In the genomic region with DNA sequence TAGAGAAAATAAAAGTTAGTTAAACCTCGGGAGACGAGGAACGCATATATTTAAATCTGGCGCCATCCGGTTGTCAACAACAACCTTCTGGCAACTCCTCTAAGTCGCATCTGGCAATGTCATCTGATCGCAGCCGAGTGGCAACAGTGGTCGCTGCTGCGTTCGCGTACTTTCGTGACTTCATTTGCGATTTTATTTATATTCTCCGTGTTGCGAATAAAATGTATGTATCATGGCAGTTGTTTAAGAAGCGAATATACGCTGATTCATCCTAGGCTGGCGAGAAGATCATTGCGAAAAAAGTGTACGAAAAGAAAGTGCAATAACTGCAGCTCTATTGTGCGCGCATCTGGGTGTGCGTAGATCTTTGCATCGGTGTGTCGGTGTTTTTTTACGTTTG, we compare ENCODE assay signal across 1 fruit fly cellular context.
TF ChIP-seq lines count a peak whose summit lies in the region.

TSS of gene svr (plus strand) at position 121 of the 400 bp plus-strand sequence.

TF ChIP-seq in whole organism, embryonic, 481 proteins besides CTCF, POLR2A, EP300 and RAD21 (continued from another document and continues in another):
- no peak for TF ChIP-seq hkb (optimal IDR thresholded peaks at IDR 0.05; lab: Kevin White, UChicago)
- TF ChIP-seq hkb (GFP tag; IDR thresholded peaks at IDR 0.05; lab: Robert Waterston, UW): no peak
- no peak for TF ChIP-seq Neu2 (GFP tag; optimal IDR thresholded peaks at IDR 0.05; lab: Kevin White, UChicago; ENCODE audit: borderline replicate concordance)
- no peak for TF ChIP-seq gsb-n (tag; optimal IDR thresholded peaks at IDR 0.05; lab: Kevin White, UChicago)
- TF ChIP-seq CG34224 (GFP tag; IDR thresholded peaks at IDR 0.05; lab: Robert Waterston, UW; ENCODE audit: partially characterized antibody): no peak
- no peak for TF ChIP-seq hbn (GFP tag; IDR thresholded peaks at IDR 0.05; lab: Robert Waterston, UW; ENCODE audit: partially characterized antibody)
- TF ChIP-seq fu2 (GFP tag; optimal IDR thresholded peaks at IDR 0.05; lab: Kevin White, UChicago): no peak
- TF ChIP-seq CG4404 (GFP tag; IDR thresholded peaks at IDR 0.05; lab: Robert Waterston, UW): no peak
- TF ChIP-seq CG2129 (GFP tag; IDR thresholded peaks at IDR 0.05; lab: Robert Waterston, UW; ENCODE audit: partially characterized antibody): no peak
- TF ChIP-seq CG8924 (tag; optimal IDR thresholded peaks at IDR 0.05; lab: Kevin White, UChicago): no peak
- no peak for TF ChIP-seq CG8281 (tag; optimal IDR thresholded peaks at IDR 0.05; lab: Kevin White, UChicago)
- peak in 1 of 2 experiments; percentile 56 for TF ChIP-seq crp (GFP tag; optimal IDR thresholded peaks at IDR 0.05; lab: Kevin White, UChicago)
- TF ChIP-seq D19B (GFP tag; optimal IDR thresholded peaks at IDR 0.05; lab: Kevin White, UChicago): no peak
- no peak for TF ChIP-seq CG7839 (tag; optimal IDR thresholded peaks at IDR 0.05; lab: Kevin White, UChicago)
- TF ChIP-seq Camta (GFP tag; optimal IDR thresholded peaks at IDR 0.05; lab: Kevin White, UChicago): no peak
- no peak for TF ChIP-seq D (optimal IDR thresholded peaks at IDR 0.05; lab: Kevin White, UChicago)
- TF ChIP-seq D (GFP tag; optimal IDR thresholded peaks at IDR 0.05; lab: Kevin White, UChicago): no peak
- no peak for TF ChIP-seq ara (GFP tag; IDR thresholded peaks at IDR 0.05; lab: Robert Waterston, UW)
- no peak for TF ChIP-seq scrt (GFP tag; optimal IDR thresholded peaks at IDR 0.05; lab: Kevin White, UChicago)
- TF ChIP-seq Meics (GFP tag; optimal IDR thresholded peaks at IDR 0.05; lab: Kevin White, UChicago): no peak
- no peak for TF ChIP-seq dysf (GFP tag; IDR thresholded peaks at IDR 0.05; lab: Robert Waterston, UW)
- TF ChIP-seq nmo (GFP tag; optimal IDR thresholded peaks at IDR 0.05; lab: Kevin White, UChicago): no peak
- TF ChIP-seq CG2116 (GFP tag; optimal IDR thresholded peaks at IDR 0.05; lab: Kevin White, UChicago): peak; percentile 12
- TF ChIP-seq CHES-1-like (GFP tag; optimal IDR thresholded peaks at IDR 0.05; lab: Kevin White, UChicago): no peak
- TF ChIP-seq da (GFP tag; optimal IDR thresholded peaks at IDR 0.05; lab: Kevin White, UChicago): no peak
- no peak for TF ChIP-seq ro (GFP tag; IDR thresholded peaks at IDR 0.05; lab: Robert Waterston, UW)
- TF ChIP-seq dan (GFP tag; IDR thresholded peaks at IDR 0.05; lab: Robert Waterston, UW): no peak
- TF ChIP-seq sug (tag; optimal IDR thresholded peaks at IDR 0.05; lab: Kevin White, UChicago): peak; percentile 18
- TF ChIP-seq CG2712 (tag; optimal IDR thresholded peaks at IDR 0.05; lab: Kevin White, UChicago): no peak
- no peak for TF ChIP-seq dpn (GFP tag; optimal IDR thresholded peaks at IDR 0.05; lab: Kevin White, UChicago)
- TF ChIP-seq p53 (GFP tag; optimal IDR thresholded peaks at IDR 0.05; lab: Kevin White, UChicago): no peak
- peak; percentile 9 for TF ChIP-seq CG34376 (GFP tag; optimal IDR thresholded peaks at IDR 0.05; lab: Kevin White, UChicago)
- no peak for TF ChIP-seq CG15696 (tag; optimal IDR thresholded peaks at IDR 0.05; lab: Kevin White, UChicago)
- no peak for TF ChIP-seq CG43689 (GFP tag; IDR thresholded peaks at IDR 0.05; lab: Robert Waterston, UW)
- no peak for TF ChIP-seq CG6654 (GFP tag; optimal IDR thresholded peaks at IDR 0.05; lab: Kevin White, UChicago)
- TF ChIP-seq fru (optimal IDR thresholded peaks at IDR 0.05; lab: Kevin White, UChicago): no peak
- no peak for TF ChIP-seq CG8359 (GFP tag; optimal IDR thresholded peaks at IDR 0.05; lab: Kevin White, UChicago; ENCODE audit: borderline replicate concordance)
- TF ChIP-seq CG12219 (GFP tag; optimal IDR thresholded peaks at IDR 0.05; lab: Kevin White, UChicago): no peak
- no peak for TF ChIP-seq CG10654 (GFP tag; optimal IDR thresholded peaks at IDR 0.05; lab: Kevin White, UChicago)
- TF ChIP-seq onecut (GFP tag; IDR thresholded peaks at IDR 0.05; lab: Robert Waterston, UW): no peak
- TF ChIP-seq CG17568 (GFP tag; optimal IDR thresholded peaks at IDR 0.05; lab: Kevin White, UChicago): no peak
- no peak for TF ChIP-seq Bteb2 (GFP tag; optimal IDR thresholded peaks at IDR 0.05; lab: Kevin White, UChicago)
- no peak for TF ChIP-seq bigmax (GFP tag; optimal IDR thresholded peaks at IDR 0.05; lab: Kevin White, UChicago)
- TF ChIP-seq CG6813 (GFP tag; optimal IDR thresholded peaks at IDR 0.05; lab: Kevin White, UChicago): no peak
- no peak for TF ChIP-seq hb (GFP tag; IDR thresholded peaks at IDR 0.05; lab: Robert Waterston, UW; ENCODE audit: partially characterized antibody)
- TF ChIP-seq Dll (GFP tag; IDR thresholded peaks at IDR 0.05; lab: Robert Waterston, UW; ENCODE audit: partially characterized antibody): 0 out of 4 replicates have a peak, but pooled peaks have one; percentile 34
- TF ChIP-seq h (optimal IDR thresholded peaks at IDR 0.05; lab: Kevin White, UChicago): no peak
- TF ChIP-seq MESR4 (GFP tag; optimal IDR thresholded peaks at IDR 0.05; lab: Kevin White, UChicago): peak; percentile 55
- TF ChIP-seq ems (GFP tag; optimal IDR thresholded peaks at IDR 0.05; lab: Kevin White, UChicago): no peak
- no peak for TF ChIP-seq CG9817 (tag; optimal IDR thresholded peaks at IDR 0.05; lab: Kevin White, UChicago)
- TF ChIP-seq tll (GFP tag; optimal IDR thresholded peaks at IDR 0.05; lab: Kevin White, UChicago): no peak
- TF ChIP-seq CG15479 (GFP tag; optimal IDR thresholded peaks at IDR 0.05; lab: Kevin White, UChicago): no peak
- TF ChIP-seq CoRest (tag; optimal IDR thresholded peaks at IDR 0.05; lab: Kevin White, UChicago): peak; percentile 15
- no peak for TF ChIP-seq odd (GFP tag; optimal IDR thresholded peaks at IDR 0.05; lab: Kevin White, UChicago)
- TF ChIP-seq peb (GFP tag; IDR thresholded peaks at IDR 0.05; lab: Robert Waterston, UW): no peak
- no peak for TF ChIP-seq Mrtf (GFP tag; IDR thresholded peaks at IDR 0.05; lab: Robert Waterston, UW)
- TF ChIP-seq salm (tag; optimal IDR thresholded peaks at IDR 0.05; lab: Kevin White, UChicago): no peak
- no peak for TF ChIP-seq seq (GFP tag; IDR thresholded peaks at IDR 0.05; lab: Robert Waterston, UW)
- TF ChIP-seq az2 (GFP tag; optimal IDR thresholded peaks at IDR 0.05; lab: Kevin White, UChicago): no peak
- no peak for TF ChIP-seq lola (GFP tag; optimal IDR thresholded peaks at IDR 0.05; lab: Kevin White, UChicago)
- no peak for TF ChIP-seq Poxn (GFP tag; IDR thresholded peaks at IDR 0.05; lab: Robert Waterston, UW)
- no peak for TF ChIP-seq Chrac-16 (GFP tag; optimal IDR thresholded peaks at IDR 0.05; lab: Kevin White, UChicago)
- TF ChIP-seq Rx (GFP tag; IDR thresholded peaks at IDR 0.05; lab: Robert Waterston, UW): no peak
- TF ChIP-seq lilli (GFP tag; optimal IDR thresholded peaks at IDR 0.05; lab: Kevin White, UChicago): no peak
- TF ChIP-seq phol (tag; optimal IDR thresholded peaks at IDR 0.05; lab: Kevin White, UChicago): peak; percentile 17
- no peak for TF ChIP-seq Usf (GFP tag; optimal IDR thresholded peaks at IDR 0.05; lab: Kevin White, UChicago)
- TF ChIP-seq CG7745 (tag; optimal IDR thresholded peaks at IDR 0.05; lab: Kevin White, UChicago): no peak
- no peak for TF ChIP-seq rib (GFP tag; IDR thresholded peaks at IDR 0.05; lab: Robert Waterston, UW)
- TF ChIP-seq CG6854 (GFP tag; optimal IDR thresholded peaks at IDR 0.05; lab: Kevin White, UChicago): no peak
- no peak for TF ChIP-seq NFAT (GFP tag; IDR thresholded peaks at IDR 0.05; lab: Robert Waterston, UW)
- no peak for TF ChIP-seq Lpt (GFP tag; optimal IDR thresholded peaks at IDR 0.05; lab: Kevin White, UChicago)
- no peak for TF ChIP-seq tna (GFP tag; IDR thresholded peaks at IDR 0.05; lab: Robert Waterston, UW; ENCODE audit: partially characterized antibody)
- TF ChIP-seq CG1602 (GFP tag; optimal IDR thresholded peaks at IDR 0.05; lab: Kevin White, UChicago): no peak
- no peak for TF ChIP-seq ac (GFP tag; optimal IDR thresholded peaks at IDR 0.05; lab: Kevin White, UChicago)
- no peak for TF ChIP-seq CG13424 (tag; optimal IDR thresholded peaks at IDR 0.05; lab: Kevin White, UChicago)
- no peak for TF ChIP-seq Oli (tag; optimal IDR thresholded peaks at IDR 0.05; lab: Kevin White, UChicago)
- no peak for TF ChIP-seq CG12236 (GFP tag; optimal IDR thresholded peaks at IDR 0.05; lab: Kevin White, UChicago)
- peak; percentile 10 for TF ChIP-seq ewg (GFP tag; optimal IDR thresholded peaks at IDR 0.05; lab: Kevin White, UChicago)
- no peak for TF ChIP-seq CG18764 (GFP tag; optimal IDR thresholded peaks at IDR 0.05; lab: Kevin White, UChicago)
- TF ChIP-seq CG4328 (GFP tag; optimal IDR thresholded peaks at IDR 0.05; lab: Kevin White, UChicago): no peak
- no peak for TF ChIP-seq CG5953 (GFP tag; IDR thresholded peaks at IDR 0.05; lab: Robert Waterston, UW)
- TF ChIP-seq Gsc (GFP tag; IDR thresholded peaks at IDR 0.05; lab: Robert Waterston, UW): no peak
- TF ChIP-seq bowl (GFP tag; IDR thresholded peaks at IDR 0.05; lab: Robert Waterston, UW): no peak
- TF ChIP-seq CG13775 (GFP tag; optimal IDR thresholded peaks at IDR 0.05; lab: Kevin White, UChicago): no peak
- TF ChIP-seq eve (GFP tag; optimal IDR thresholded peaks at IDR 0.05; lab: Kevin White, UChicago): no peak
- TF ChIP-seq CG33213 (GFP tag; optimal IDR thresholded peaks at IDR 0.05; lab: Kevin White, UChicago): no peak
- TF ChIP-seq CkIIα-i1 (GFP tag; IDR thresholded peaks at IDR 0.05; lab: Robert Waterston, UW): no peak
- TF ChIP-seq Bdp1 (GFP tag; optimal IDR thresholded peaks at IDR 0.05; lab: Kevin White, UChicago): no peak
- TF ChIP-seq CG4707 (GFP tag; optimal IDR thresholded peaks at IDR 0.05; lab: Kevin White, UChicago): no peak
- no peak for TF ChIP-seq Trl (optimal IDR thresholded peaks at IDR 0.05; lab: Kevin White, UChicago)
- TF ChIP-seq Trl (GFP tag; optimal IDR thresholded peaks at IDR 0.05; lab: Kevin White, UChicago): no peak
- TF ChIP-seq zf30C (GFP tag; optimal IDR thresholded peaks at IDR 0.05; lab: Kevin White, UChicago): no peak
- no peak for TF ChIP-seq sna (GFP tag; IDR thresholded peaks at IDR 0.05; lab: Robert Waterston, UW; ENCODE audit: partially characterized antibody)
- no peak for TF ChIP-seq CG3281 (GFP tag; optimal IDR thresholded peaks at IDR 0.05; lab: Kevin White, UChicago)
- no peak for TF ChIP-seq CG10147 (GFP tag; optimal IDR thresholded peaks at IDR 0.05; lab: Kevin White, UChicago)
- TF ChIP-seq CG7556 (GFP tag; optimal IDR thresholded peaks at IDR 0.05; lab: Kevin White, UChicago): no peak
- TF ChIP-seq gce (GFP tag; IDR thresholded peaks at IDR 0.05; lab: Robert Waterston, UW): no peak
- no peak for TF ChIP-seq CG8388 (GFP tag; optimal IDR thresholded peaks at IDR 0.05; lab: Kevin White, UChicago)
- TF ChIP-seq Dp (GFP tag; optimal IDR thresholded peaks at IDR 0.05; lab: Kevin White, UChicago): peak; percentile 91
- TF ChIP-seq pzg (GFP tag; optimal IDR thresholded peaks at IDR 0.05; lab: Kevin White, UChicago): peak; percentile 75
- no peak for TF ChIP-seq psq (GFP tag; optimal IDR thresholded peaks at IDR 0.05; lab: Kevin White, UChicago)
- no peak for TF ChIP-seq dmrt99B (tag; optimal IDR thresholded peaks at IDR 0.05; lab: Kevin White, UChicago)
- no peak for TF ChIP-seq CG9876 (GFP tag; optimal IDR thresholded peaks at IDR 0.05; lab: Kevin White, UChicago)
- no peak for TF ChIP-seq gcm2 (GFP tag; optimal IDR thresholded peaks at IDR 0.05; lab: Kevin White, UChicago)
- TF ChIP-seq CG16815 (GFP tag; optimal IDR thresholded peaks at IDR 0.05; lab: Kevin White, UChicago): no peak
- no peak for TF ChIP-seq Lim3 (GFP tag; IDR thresholded peaks at IDR 0.05; lab: Robert Waterston, UW)
- peak; percentile 21 for TF ChIP-seq nom (GFP tag; optimal IDR thresholded peaks at IDR 0.05; lab: Kevin White, UChicago)
- 0 out of 3 replicates have a peak, but pooled peaks have one; percentile 27 for TF ChIP-seq knrl (GFP tag; IDR thresholded peaks at IDR 0.05; lab: Robert Waterston, UW; ENCODE audit: partially characterized antibody)
- TF ChIP-seq CG15514 (GFP tag; optimal IDR thresholded peaks at IDR 0.05; lab: Kevin White, UChicago): peak; percentile 64
- no peak for TF ChIP-seq Drgx (GFP tag; IDR thresholded peaks at IDR 0.05; lab: Robert Waterston, UW)
- no peak for TF ChIP-seq btn (GFP tag; optimal IDR thresholded peaks at IDR 0.05; lab: Kevin White, UChicago)
- TF ChIP-seq HHEX (GFP tag; optimal IDR thresholded peaks at IDR 0.05; lab: Kevin White, UChicago): no peak
- no peak for TF ChIP-seq CG32532 (GFP tag; IDR thresholded peaks at IDR 0.05; lab: Robert Waterston, UW)
- TF ChIP-seq CG4730 (GFP tag; IDR thresholded peaks at IDR 0.05; lab: Robert Waterston, UW): no peak
- TF ChIP-seq kah (GFP tag; optimal IDR thresholded peaks at IDR 0.05; lab: Kevin White, UChicago): no peak
- no peak for TF ChIP-seq CG10565 (GFP tag; optimal IDR thresholded peaks at IDR 0.05; lab: Kevin White, UChicago)
- peak; percentile 34 for TF ChIP-seq Sry-δ (GFP tag; optimal IDR thresholded peaks at IDR 0.05; lab: Kevin White, UChicago)
- TF ChIP-seq Antp (GFP tag; optimal IDR thresholded peaks at IDR 0.05; lab: Kevin White, UChicago): no peak
- TF ChIP-seq CG9932 (GFP tag; IDR thresholded peaks at IDR 0.05; lab: Robert Waterston, UW): no peak
- TF ChIP-seq tap (tag; optimal IDR thresholded peaks at IDR 0.05; lab: Kevin White, UChicago): no peak
- no peak for TF ChIP-seq Hr51 (GFP tag; optimal IDR thresholded peaks at IDR 0.05; lab: Kevin White, UChicago)
- TF ChIP-seq Mes4 (GFP tag; optimal IDR thresholded peaks at IDR 0.05; lab: Kevin White, UChicago): no peak
- TF ChIP-seq CG6765 (GFP tag; optimal IDR thresholded peaks at IDR 0.05; lab: Kevin White, UChicago): no peak
- TF ChIP-seq CG15011 (GFP tag; optimal IDR thresholded peaks at IDR 0.05; lab: Kevin White, UChicago): no peak
- peak; percentile 77 for TF ChIP-seq Adf1 (GFP tag; IDR thresholded peaks at IDR 0.05; lab: Robert Waterston, UW)
- TF ChIP-seq kay (GFP tag; optimal IDR thresholded peaks at IDR 0.05; lab: Kevin White, UChicago): no peak
- no peak for TF ChIP-seq wor (GFP tag; IDR thresholded peaks at IDR 0.05; lab: Robert Waterston, UW)
- TF ChIP-seq fd96Cb (tag; optimal IDR thresholded peaks at IDR 0.05; lab: Kevin White, UChicago): no peak
- peak; percentile 37 for TF ChIP-seq CG10267 (tag; optimal IDR thresholded peaks at IDR 0.05; lab: Kevin White, UChicago)
- no peak for TF ChIP-seq Hey (tag; optimal IDR thresholded peaks at IDR 0.05; lab: Kevin White, UChicago)
- no peak for TF ChIP-seq Aef1 (GFP tag; IDR thresholded peaks at IDR 0.05; lab: Robert Waterston, UW)
- TF ChIP-seq Ptx1 (GFP tag; IDR thresholded peaks at IDR 0.05; lab: Robert Waterston, UW): no peak
- TF ChIP-seq CG12942 (GFP tag; optimal IDR thresholded peaks at IDR 0.05; lab: Kevin White, UChicago): no peak
- TF ChIP-seq CG9215 (GFP tag; IDR thresholded peaks at IDR 0.05; lab: Robert Waterston, UW): peak; percentile 59
